Worm (Caenorhabditis elegans) whole organism, L1 larva: ENCODE results near the gene osm-9.

Source experiments
- alr-1 ChIP-seq: fragments of 200-800 bp; sonication (Bioruptor generic); optimal IDR thresholded peaks from 2 replicates; lab custom pipeline; 2018; ENCODE audit warnings: borderline replicate concordance, mild to moderate bottlenecking, missing genetic modification characterization, missing compliant biosample characterization
- aly-2 ChIP-seq: fragments of 150-350 bp; optimal IDR thresholded peaks from 2 replicates; lab custom pipeline; 2014; ENCODE audit warnings: missing biosample characterization, missing genetic modification characterization
- blmp-1 ChIP-seq: fragments of 150-350 bp; optimal IDR thresholded peaks from 2 replicates; lab custom pipeline; 2014; ENCODE audit warnings: missing biosample characterization, missing genetic modification characterization
- fkh-10 ChIP-seq: sonication (generic microtip); optimal IDR thresholded peaks from 2 replicates; lab custom pipeline; 2017; ENCODE audit warnings: missing biosample characterization, missing genetic modification reagents, missing genetic modification characterization
- isw-1 ChIP-seq: fragments of 200-800 bp; sonication (Bioruptor generic); IDR thresholded peaks from 2 replicates; pipeline ENCODE4 v1.3.6; 2022; ENCODE audit warnings: missing genetic modification characterization, missing compliant biosample characterization
- nhr-19 ChIP-seq: fragments of 200-800 bp; sonication (Bioruptor generic); conservative IDR thresholded peaks from 2 replicates; pipeline ENCODE4 v1.3.6; 2022; ENCODE audit warnings: missing genetic modification characterization, missing compliant biosample characterization
- nhr-71 ChIP-seq: sonication (generic microtip); optimal IDR thresholded peaks from 2 replicates; lab custom pipeline; 2016; ENCODE audit warnings: mild to moderate bottlenecking, missing genetic modification characterization, moderate library complexity, missing compliant biosample characterization
- nhr-77 ChIP-seq: fragments of 150-350 bp; optimal IDR thresholded peaks from 2 replicates; lab custom pipeline; 2014; ENCODE audit warnings: missing biosample characterization, missing genetic modification characterization
- nhr-90 ChIP-seq: sonication (generic microtip); optimal IDR thresholded peaks from 2 replicates; lab custom pipeline; 2016; ENCODE audit warnings: mild to moderate bottlenecking, missing genetic modification characterization, missing compliant biosample characterization; ENCODE audit not compliant: poor library complexity
- snu-23 ChIP-seq: sonication (generic microtip); optimal IDR thresholded peaks from 2 replicates; lab custom pipeline; 2016; ENCODE audit warnings: missing genetic modification characterization, missing compliant biosample characterization
- unc-62 ChIP-seq: fragments of 150-350 bp; optimal IDR thresholded peaks from 2 replicates; lab custom pipeline; 2014; ENCODE audit warnings: missing biosample characterization, missing genetic modification reagents, missing genetic modification characterization

- TF ChIP-seq nhr-90 (tag; lab: Kevin White, UChicago) (no peak), fkh-10 (no peak), isw-1 (GFP tag; lab: Robert Waterston, UW) (no peak), snu-23 (GFP tag; lab: Kevin White, UChicago) (peak; percentile 10), nhr-71 (tag; lab: Kevin White, UChicago) (no peak), blmp-1 (peak; percentile 35), unc-62 (GFP tag; lab: Kevin White, UChicago) (no peak), alr-1 (no peak), nhr-19 (no peak), aly-2 (tag; lab: Kevin White, UChicago) (no peak), nhr-77 (tag; lab: Kevin White, UChicago) (no peak)
Observed at ce11 chrIV:3532989-3533388, 24.2 kb downstream of the osm-9 start.
